Worm (Caenorhabditis elegans): ENCODE results near the gene glb-24.
"Not testable (repeated sequence)": the region's sequence is repeated elsewhere in the genome, so short reads cannot be mapped to it uniquely, and the experiment has no call there.

The glb-24 gene

DNA sequence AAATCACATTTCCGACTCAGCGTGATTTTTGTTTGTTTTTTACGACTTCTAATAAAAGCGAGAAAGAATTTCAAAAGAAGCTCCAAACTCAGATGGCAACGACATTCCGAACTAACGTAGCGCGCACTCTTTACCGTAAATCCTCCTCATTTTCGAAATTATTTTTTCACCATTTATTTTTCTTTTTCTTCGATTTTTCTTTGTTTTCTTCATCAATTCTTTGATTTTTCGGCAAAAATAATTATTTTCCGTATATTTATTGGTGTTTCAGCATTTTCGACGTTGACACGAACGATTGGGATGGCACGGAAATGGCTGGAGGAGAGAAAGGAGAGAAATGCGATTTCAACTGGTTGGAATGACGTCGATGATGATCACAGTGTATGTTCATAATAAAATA lies 20.1 kb downstream of the glb-24 start, which contains the start of gene T07F10.5:
T07F10.5 (plus strand) TSS at position 301 of the 400 bp plus-strand sequence.
- TF ChIP-seq W03F9.2, dao-5, him-1 (tag; optimal IDR thresholded peaks at IDR 0.05): not testable (repeated sequence)

ce11 chrV:12859144-12859543 lies 26.6 kb downstream of the glb-24 start, which contains the start of gene anp-1:
Gene anp-1, plus strand, starts transcription at chrV:12859444.
- no peak for TF ChIP-seq W03F9.2 (tag; optimal IDR thresholded peaks at IDR 0.05)
- TF ChIP-seq dao-5 (tag; optimal IDR thresholded peaks at IDR 0.05) = no peak
- no peak for TF ChIP-seq him-1 (tag; optimal IDR thresholded peaks at IDR 0.05)

ce11 chrV:12854766-12855165 lies 31.0 kb downstream of the glb-24 start, which contains the start of gene C44H9.7:
Gene C44H9.7, minus strand, starts transcription at chrV:12854866.
- TF ChIP-seq him-1 (tag; optimal IDR thresholded peaks at IDR 0.05) (no peak), W03F9.2 (tag; optimal IDR thresholded peaks at IDR 0.05) (no peak), dao-5 (tag; optimal IDR thresholded peaks at IDR 0.05) (no peak)

DNA sequence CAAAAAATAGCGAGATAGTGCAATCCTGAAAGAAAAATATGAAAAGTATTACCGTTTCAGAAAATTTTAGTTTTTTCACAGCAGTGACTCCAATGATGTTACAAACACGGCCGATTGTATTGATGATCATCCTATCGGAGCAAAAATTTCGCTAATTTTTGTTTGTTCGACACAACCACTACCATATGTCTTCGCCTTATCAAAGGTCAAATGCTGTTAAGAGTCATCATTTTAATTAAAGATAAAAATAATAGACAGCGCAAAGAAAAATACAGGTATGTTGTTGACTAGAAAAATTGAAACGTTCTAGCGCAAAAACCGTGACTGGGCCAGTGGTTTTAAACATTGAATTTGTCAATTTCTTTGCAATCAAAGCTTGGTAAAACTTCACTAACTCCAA lies 33.4 kb downstream of the glb-24 start:
- TF ChIP-seq dao-5 (tag; optimal IDR thresholded peaks at IDR 0.05) (no peak), him-1 (tag; optimal IDR thresholded peaks at IDR 0.05) (no peak), W03F9.2 (tag; optimal IDR thresholded peaks at IDR 0.05) (no peak)

ce11 chrV:12849736-12850135 lies 36.0 kb downstream of the glb-24 start, which contains the start of gene C44H9.5:
Gene C44H9.5, minus strand, starts transcription at chrV:12849864.
- TF ChIP-seq him-1 (tag; optimal IDR thresholded peaks at IDR 0.05) (no peak), W03F9.2 (tag; optimal IDR thresholded peaks at IDR 0.05) (no peak), dao-5 (tag; optimal IDR thresholded peaks at IDR 0.05) (no peak)

DNA sequence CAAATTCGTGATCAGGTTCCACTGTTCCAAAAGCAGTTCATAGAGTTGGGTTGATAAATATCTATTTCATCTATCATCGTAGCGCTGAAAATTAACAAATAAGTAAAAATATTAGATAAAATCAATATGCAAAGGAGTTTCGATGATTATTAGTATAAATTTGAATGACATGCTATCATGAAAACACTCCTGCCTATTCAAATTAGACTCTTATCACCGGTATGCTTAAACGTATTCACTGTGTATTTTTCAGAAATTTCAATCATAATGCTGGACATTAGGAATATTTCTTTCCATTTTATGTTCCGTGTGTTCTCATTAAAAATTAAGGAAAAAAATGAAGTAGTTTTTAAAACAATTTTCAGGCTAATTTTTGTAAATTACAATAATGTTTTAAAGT lies 40.5 kb downstream of the glb-24 start, which contains the start of gene C44H9.6:
C44H9.6 (minus strand) TSS at position 101 of the 400 bp plus-strand sequence.
- TF ChIP-seq W03F9.2 (tag; optimal IDR thresholded peaks at IDR 0.05) (no peak), him-1 (tag; optimal IDR thresholded peaks at IDR 0.05) (no peak), dao-5 (tag; optimal IDR thresholded peaks at IDR 0.05) (no peak)

- no peak for TF ChIP-seq dao-5 (tag; optimal IDR thresholded peaks at IDR 0.05)
- no peak for TF ChIP-seq W03F9.2 (tag; optimal IDR thresholded peaks at IDR 0.05)
- TF ChIP-seq him-1 (tag; optimal IDR thresholded peaks at IDR 0.05) = no peak
Measured at ce11 chrV:12844748-12845147, 41.0 kb downstream of the glb-24 start.

DNA sequence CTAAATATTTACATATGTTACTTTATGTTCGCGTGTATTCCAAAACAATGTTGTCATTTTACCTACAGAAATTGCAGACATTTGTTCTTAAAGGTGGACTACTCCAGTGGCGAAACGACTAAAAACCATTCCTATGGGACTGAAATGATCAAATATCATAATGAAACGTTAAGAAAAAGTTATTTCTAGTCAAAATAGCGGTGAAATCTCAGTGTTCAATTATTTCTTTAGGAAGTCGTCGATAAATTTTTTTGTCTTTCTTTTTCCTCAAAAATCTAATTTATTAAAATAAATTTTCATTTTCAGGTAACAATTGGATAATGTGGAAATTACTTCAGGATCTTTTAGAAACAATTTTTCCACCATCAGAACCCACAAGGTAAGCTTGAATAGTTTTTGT lies 50.4 kb downstream of the glb-24 start, which contains the start of gene C44H9.4:
C44H9.4 (plus strand) TSS at position 301 of the 400 bp plus-strand sequence.
- TF ChIP-seq him-1 (tag; optimal IDR thresholded peaks at IDR 0.05) (no peak), W03F9.2 (tag; optimal IDR thresholded peaks at IDR 0.05) (no peak), dao-5 (tag; optimal IDR thresholded peaks at IDR 0.05) (no peak)
